Worm (Caenorhabditis elegans) whole organism, L1 larva: Measurements from ENCODE around the gene hsp-4.

ENCODE experiments used
- ceh-82 ChIP-seq, 3 experiments: fragments of 150-350 bp in 1 of 3; sonication (generic microtip) in 2 of 3; optimal IDR thresholded peaks; 2 replicates each; lab custom pipeline; 2014 to 2017; ENCODE audit warnings: missing biosample characterization in 3 of 3, missing genetic modification characterization in 3 of 3
- elt-3 ChIP-seq, 6 experiments: fragments of 150-350 bp in 1 of 6; sonication (generic microtip); optimal IDR thresholded peaks; 2 replicates each; lab custom pipeline; 2017 to 2018; ENCODE audit warnings: missing biosample characterization in 6 of 6, missing genetic modification characterization in 6 of 6, inconsistent platforms in 1 of 6
- hlh-4 ChIP-seq: sonication (generic microtip); optimal IDR thresholded peaks from 2 replicates; lab custom pipeline; 2016; ENCODE audit warnings: mild to moderate bottlenecking, missing genetic modification characterization, missing compliant biosample characterization
- lin-39 ChIP-seq: fragments of 150-350 bp; optimal IDR thresholded peaks from 2 replicates; lab custom pipeline; 2014; ENCODE audit warnings: missing biosample characterization, missing genetic modification reagents, missing genetic modification characterization
- lir-3 ChIP-seq: sonication (generic microtip); optimal IDR thresholded peaks from 2 replicates; lab custom pipeline; 2016; ENCODE audit warnings: mild to moderate bottlenecking, missing genetic modification characterization, moderate library complexity, missing compliant biosample characterization; ENCODE audit not compliant: poor library complexity
- mep-1 ChIP-seq: fragments of 150-350 bp; optimal IDR thresholded peaks from 2 replicates; lab custom pipeline; 2014; ENCODE audit warnings: missing biosample characterization, missing genetic modification characterization
- nhr-19 ChIP-seq: fragments of 200-800 bp; sonication (Bioruptor generic); conservative IDR thresholded peaks from 2 replicates; pipeline ENCODE4 v1.3.6; 2022; ENCODE audit warnings: missing genetic modification characterization, missing compliant biosample characterization
- nhr-237 ChIP-seq: fragments of 150-350 bp; optimal IDR thresholded peaks from 2 replicates; lab custom pipeline; 2014; ENCODE audit warnings: missing biosample characterization, missing genetic modification characterization
- nhr-76 ChIP-seq: sonication (generic microtip); optimal IDR thresholded peaks from 2 replicates; lab custom pipeline; 2017; ENCODE audit warnings: missing biosample characterization, missing genetic modification characterization
- pag-3 ChIP-seq: sonication (generic microtip); optimal IDR thresholded peaks from 2 replicates; lab custom pipeline; 2017; ENCODE audit warnings: missing genetic modification characterization, mild to moderate bottlenecking, missing compliant biosample characterization, antibody characterized with exemption, borderline replicate concordance; ENCODE audit not compliant: insufficient read depth
- skn-1 ChIP-seq: fragments of 150-350 bp; optimal IDR thresholded peaks from 2 replicates; lab custom pipeline; 2014; ENCODE audit warnings: missing biosample characterization, missing genetic modification characterization

ce11 chrII:7398712-7399111 lies 46.3 kb upstream of the hsp-4 start, which contains the start of gene C07D10.1:
- TF ChIP-seq nhr-237 (tag; lab: Kevin White, UChicago): no peak
- TF ChIP-seq lir-3: no peak
- no peak for TF ChIP-seq skn-1 (tag; lab: Kevin White, UChicago)
- TF ChIP-seq mep-1 (tag; lab: Kevin White, UChicago): no peak
- no peak for TF ChIP-seq hlh-4 (tag; lab: Kevin White, UChicago)
- no peak for TF ChIP-seq ceh-82 (tag; optimal IDR thresholded peaks at IDR 0.05; lab: Kevin White, UChicago)
- TF ChIP-seq nhr-76 (tag; lab: Kevin White, UChicago): no peak
- TF ChIP-seq elt-3 (tag; optimal IDR thresholded peaks at IDR 0.05; lab: Kevin White, UChicago): no peak
- TF ChIP-seq nhr-19 (GFP tag; lab: Robert Waterston, UW): no peak
- no peak for TF ChIP-seq lin-39
- no peak for TF ChIP-seq pag-3
